Worm (Caenorhabditis elegans) whole organism, early embryonic: ENCODE data around the gene K01A6.4.

Experiments
- B0310.2 ChIP-seq: sonication (generic microtip); optimal IDR thresholded peaks from 2 replicates; lab custom pipeline; 2016; ENCODE audit warnings: mild to moderate bottlenecking, missing genetic modification characterization, missing compliant biosample characterization
- aly-1 ChIP-seq: sonication (generic microtip); optimal IDR thresholded peaks from 2 replicates; lab custom pipeline; 2016; ENCODE audit warnings: missing genetic modification characterization, missing compliant biosample characterization
- ama-1 ChIP-seq: fragments of 150-350 bp; optimal IDR thresholded peaks from 2 replicates; lab custom pipeline; 2014
- flt-1 ChIP-seq: fragments of 200-800 bp; sonication (Bioruptor generic); IDR thresholded peaks from 2 replicates; pipeline ENCODE4 v1.3.6; 2022; ENCODE audit warnings: missing genetic modification characterization, missing compliant biosample characterization
- hnd-1 ChIP-seq: sonication (generic microtip); optimal IDR thresholded peaks from 2 replicates; lab custom pipeline; 2016; ENCODE audit warnings: missing genetic modification characterization, missing compliant biosample characterization
- pes-1 ChIP-seq: fragments of 200-800 bp; sonication (Bioruptor generic); IDR thresholded peaks from 2 replicates; pipeline ENCODE4 v1.3.6; 2022; ENCODE audit warnings: missing genetic modification reagents, missing genetic modification characterization, missing compliant biosample characterization

DNA sequence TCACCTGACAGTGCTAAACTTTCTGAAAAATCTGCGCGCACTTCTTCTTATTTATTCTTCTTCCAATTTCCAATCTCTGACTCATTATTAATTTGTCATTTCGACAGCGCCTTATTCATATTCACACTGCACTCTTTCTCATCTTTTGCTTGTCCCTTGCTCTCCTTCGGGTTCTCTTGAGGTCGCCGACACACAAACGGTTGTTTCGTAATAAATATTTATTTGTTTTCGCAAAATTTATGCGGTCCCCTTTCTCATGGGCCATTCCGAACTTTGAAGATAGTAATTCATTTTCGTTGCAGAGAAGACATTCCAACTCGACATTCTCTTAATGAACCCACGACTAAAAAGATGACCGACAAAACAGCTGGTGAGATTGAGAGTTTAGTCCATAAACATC lies 25.4 kb downstream of the K01A6.4 start, which contains the start of gene magi-1:
- TF ChIP-seq ama-1 (no peak), B0310.2 (no peak), hnd-1 (tag; lab: Kevin White, UChicago) (no peak), pes-1 (GFP tag; lab: Robert Waterston, UW) (no peak), flt-1 (GFP tag; lab: Robert Waterston, UW) (no peak), aly-1 (no peak)
